Worm (Caenorhabditis elegans) whole organism, young adult: Measurements from ENCODE around the gene C06B3.7.

Experiments used
- D2030.7 ChIP-seq: fragments of 200-800 bp; sonication (Bioruptor generic); IDR thresholded peaks from 2 replicates; pipeline ENCODE4 v1.3.6; 2022; ENCODE audit warnings: missing genetic modification reagents, missing genetic modification characterization, missing compliant biosample characterization
- F22D6.2 ChIP-seq: sonication (generic microtip); optimal IDR thresholded peaks from 2 replicates; lab custom pipeline; 2016; ENCODE audit warnings: mild to moderate bottlenecking, missing genetic modification characterization, missing compliant biosample characterization
- F37B4.10 ChIP-seq: fragments of 200-800 bp; sonication (Bioruptor generic); IDR thresholded peaks from 2 replicates; pipeline ENCODE4 v1.3.6; 2022; ENCODE audit warnings: missing genetic modification characterization, missing compliant biosample characterization
- F39B2.1 ChIP-seq: fragments of 200-800 bp; sonication (Bioruptor generic); IDR thresholded peaks from 2 replicates; pipeline ENCODE4 v1.3.6; 2022; ENCODE audit warnings: missing genetic modification reagents, missing genetic modification characterization, missing compliant biosample characterization
- F49E8.2 ChIP-seq: sonication (generic microtip); optimal IDR thresholded peaks from 3 replicates; lab custom pipeline; 2017; ENCODE audit warnings: missing genetic modification characterization, mild to moderate bottlenecking, missing compliant biosample characterization, antibody characterized with exemption, moderate library complexity; ENCODE audit not compliant: insufficient read depth
- F52B5.7 ChIP-seq: sonication (generic microtip); optimal IDR thresholded peaks from 2 replicates; lab custom pipeline; 2016; ENCODE audit warnings: mild to moderate bottlenecking, missing genetic modification characterization, missing compliant biosample characterization
- F55B11.4 ChIP-seq: sonication (generic microtip); optimal IDR thresholded peaks from 2 replicates; lab custom pipeline; 2016; ENCODE audit warnings: missing compliant biosample characterization, missing genetic modification characterization, borderline replicate concordance; ENCODE audit not compliant: insufficient read depth
- F57A8.1 ChIP-seq: fragments of 200-800 bp; sonication (Bioruptor generic); optimal IDR thresholded peaks from 2 replicates; lab custom pipeline; 2018; ENCODE audit warnings: mild to moderate bottlenecking, missing genetic modification characterization, moderate library complexity, missing compliant biosample characterization
- T26A5.8 ChIP-seq: sonication (generic microtip); optimal IDR thresholded peaks from 2 replicates; lab custom pipeline; 2016; ENCODE audit warnings: missing genetic modification characterization, missing compliant biosample characterization
- Y56A3A.18 ChIP-seq: fragments of 200-800 bp; sonication (Bioruptor generic); IDR thresholded peaks from 2 replicates; pipeline ENCODE4 v1.3.6; 2022; ENCODE audit warnings: missing genetic modification reagents, missing genetic modification characterization, missing compliant biosample characterization
- Y79H2A.3 ChIP-seq: fragments of 200-800 bp; sonication (Bioruptor generic); conservative IDR thresholded peaks from 2 replicates; pipeline ENCODE4 v1.3.6; 2022; ENCODE audit warnings: missing genetic modification reagents, missing genetic modification characterization, missing compliant biosample characterization
- ama-1 ChIP-seq, 3 experiments: fragments of 150-350 bp in 1 of 3; sonication (generic microtip) in 2 of 3; optimal IDR thresholded peaks; 2 replicates each; lab custom pipeline; 2014 to 2018; ENCODE audit warnings: missing biosample characterization in 2 of 3, missing genetic modification characterization in 2 of 3, missing genetic modification reagents in 2 of 3
- aptf-3 ChIP-seq: fragments of 200-800 bp; sonication (Bioruptor generic); IDR thresholded peaks from 2 replicates; pipeline ENCODE4 v1.3.6; 2022; ENCODE audit warnings: missing genetic modification characterization, missing compliant biosample characterization
- atf-7 ChIP-seq: sonication (generic microtip); optimal IDR thresholded peaks from 2 replicates; lab custom pipeline; 2017; ENCODE audit warnings: mild to moderate bottlenecking, missing genetic modification characterization, missing compliant biosample characterization
- cebp-1 ChIP-seq, 2 experiments: fragments of 200-800 bp in 1 of 2; sonication (Bioruptor generic) in 1 of 2; sonication (generic microtip) in 1 of 2; IDR thresholded peaks in 1 of 2; optimal IDR thresholded peaks in 1 of 2; 2 replicates each; pipeline versions ENCODE4 v1.3.6 to Lab custom; 2017 to 2022; ENCODE audit warnings: missing compliant biosample characterization in 2 of 2, missing genetic modification characterization in 2 of 2, mild to moderate bottlenecking in 1 of 2, missing genetic modification reagents in 1 of 2, moderate library complexity in 1 of 2
- die-1 ChIP-seq: sonication (generic microtip); optimal IDR thresholded peaks from 2 replicates; lab custom pipeline; 2016; ENCODE audit warnings: missing genotype, mild to moderate bottlenecking, missing genetic modification characterization, missing compliant biosample characterization
- dpl-1 ChIP-seq: fragments of 150-350 bp; optimal IDR thresholded peaks from 2 replicates; lab custom pipeline; 2014; ENCODE audit warnings: missing biosample characterization, missing genetic modification reagents, missing genetic modification characterization
- efl-1 ChIP-seq: fragments of 150-350 bp; optimal IDR thresholded peaks from 2 replicates; lab custom pipeline; 2014; ENCODE audit warnings: missing biosample characterization, missing genetic modification reagents, missing genetic modification characterization
- egl-18 ChIP-seq: fragments of 200-800 bp; sonication (Bioruptor generic); IDR thresholded peaks from 2 replicates; pipeline ENCODE4 v1.3.6; 2022; ENCODE audit warnings: missing genetic modification reagents, missing genetic modification characterization, missing compliant biosample characterization
- him-1 ChIP-seq: sonication (generic microtip); optimal IDR thresholded peaks from 2 replicates; lab custom pipeline; 2016; ENCODE audit warnings: missing genotype, missing genetic modification reagents, missing genetic modification characterization, missing compliant biosample characterization
- hlh-12 ChIP-seq: sonication (generic microtip); optimal IDR thresholded peaks from 2 replicates; lab custom pipeline; 2016; ENCODE audit warnings: missing genetic modification characterization, missing compliant biosample characterization
- hlh-26 ChIP-seq: fragments of 200-800 bp; sonication (Bioruptor generic); conservative IDR thresholded peaks from 2 replicates; pipeline ENCODE4 v1.3.6; 2022; ENCODE audit warnings: missing genetic modification reagents, missing genetic modification characterization, missing compliant biosample characterization
- let-526 ChIP-seq: fragments of 200-800 bp; sonication (Bioruptor generic); IDR thresholded peaks from 2 replicates; pipeline ENCODE4 v1.3.6; 2022; ENCODE audit warnings: missing genetic modification reagents, missing genetic modification characterization, missing compliant biosample characterization
- lin-26 ChIP-seq: fragments of 200-800 bp; sonication (Bioruptor generic); IDR thresholded peaks from 2 replicates; pipeline ENCODE4 v1.3.6; 2022; ENCODE audit warnings: missing genetic modification reagents, missing genetic modification characterization, missing compliant biosample characterization
- lin-54 ChIP-seq: fragments of 200-800 bp; sonication (Bioruptor generic); optimal IDR thresholded peaks from 2 replicates; lab custom pipeline; 2018; ENCODE audit warnings: mild to moderate bottlenecking, missing genetic modification characterization, missing compliant biosample characterization
- lsl-1 ChIP-seq: fragments of 200-800 bp; sonication (Bioruptor generic); optimal IDR thresholded peaks from 2 replicates; lab custom pipeline; 2018; ENCODE audit warnings: mild to moderate bottlenecking, missing genetic modification characterization, moderate library complexity, missing compliant biosample characterization
- lsy-27 ChIP-seq: sonication (generic microtip); optimal IDR thresholded peaks from 2 replicates; lab custom pipeline; 2017; ENCODE audit warnings: missing genetic modification characterization, mild to moderate bottlenecking, missing compliant biosample characterization, antibody characterized with exemption, missing genotype, borderline replicate concordance; ENCODE audit not compliant: insufficient read depth
- madf-3 ChIP-seq: fragments of 200-800 bp; sonication (Bioruptor generic); IDR thresholded peaks from 2 replicates; pipeline ENCODE4 v1.3.6; 2022; ENCODE audit warnings: missing genetic modification reagents, missing genetic modification characterization, missing compliant biosample characterization
- madf-6 ChIP-seq: fragments of 200-800 bp; sonication (Bioruptor generic); IDR thresholded peaks from 2 replicates; pipeline ENCODE4 v1.3.6; 2022; ENCODE audit warnings: missing genetic modification reagents, missing genetic modification characterization, missing compliant biosample characterization
- madf-8 ChIP-seq: fragments of 200-800 bp; sonication (Bioruptor generic); conservative IDR thresholded peaks from 2 replicates; pipeline ENCODE4 v1.3.6; 2022; ENCODE audit warnings: missing genetic modification reagents, missing genetic modification characterization, missing compliant biosample characterization
- mel-28 ChIP-seq: sonication (generic microtip); optimal IDR thresholded peaks from 2 replicates; lab custom pipeline; 2016; ENCODE audit warnings: borderline replicate concordance, mild to moderate bottlenecking, missing genetic modification characterization, missing compliant biosample characterization
- nfya-2 ChIP-seq: fragments of 200-800 bp; sonication (Bioruptor generic); IDR thresholded peaks from 2 replicates; pipeline ENCODE4 v1.3.6; 2022; ENCODE audit warnings: missing genetic modification reagents, missing genetic modification characterization, missing compliant biosample characterization
- nhr-120 ChIP-seq: fragments of 200-800 bp; sonication (Bioruptor generic); IDR thresholded peaks from 2 replicates; pipeline ENCODE4 v1.3.6; 2022; ENCODE audit warnings: missing genetic modification characterization, missing compliant biosample characterization
- nhr-179 ChIP-seq: sonication (generic microtip); optimal IDR thresholded peaks from 2 replicates; lab custom pipeline; 2016; ENCODE audit warnings: mild to moderate bottlenecking, missing genetic modification characterization, missing compliant biosample characterization
- nhr-80 ChIP-seq: sonication (generic microtip); optimal IDR thresholded peaks from 2 replicates; lab custom pipeline; 2016; ENCODE audit warnings: missing genetic modification characterization, missing compliant biosample characterization
- sdz-38 ChIP-seq: sonication (generic microtip); optimal IDR thresholded peaks from 2 replicates; lab custom pipeline; 2016; ENCODE audit warnings: missing genotype, missing genetic modification characterization, missing compliant biosample characterization
- snpc-1.1 ChIP-seq: sonication (generic microtip); optimal IDR thresholded peaks from 2 replicates; lab custom pipeline; 2017; ENCODE audit warnings: missing genetic modification characterization, mild to moderate bottlenecking, missing compliant biosample characterization, antibody characterized with exemption, moderate library complexity, missing genotype, missing genetic modification reagents; ENCODE audit not compliant: insufficient read depth
- snpc-1.3 ChIP-seq: sonication (generic microtip); optimal IDR thresholded peaks from 2 replicates; lab custom pipeline; 2017; ENCODE audit warnings: missing genetic modification characterization, mild to moderate bottlenecking, missing compliant biosample characterization, antibody characterized with exemption, moderate library complexity, missing genotype, missing genetic modification reagents; ENCODE audit not compliant: insufficient read depth
- somi-1 ChIP-seq: fragments of 200-800 bp; sonication (Bioruptor generic); optimal IDR thresholded peaks from 2 replicates; lab custom pipeline; 2018; ENCODE audit warnings: mild to moderate bottlenecking, missing genetic modification characterization, missing compliant biosample characterization
- tbp1 ChIP-seq: fragments of 200-800 bp; sonication (Bioruptor generic); optimal IDR thresholded peaks from 2 replicates; lab custom pipeline; 2018; ENCODE audit warnings: mild to moderate bottlenecking, missing genetic modification characterization, missing compliant biosample characterization
- unc-130 ChIP-seq: sonication (generic microtip); optimal IDR thresholded peaks from 2 replicates; lab custom pipeline; 2016; ENCODE audit warnings: missing genetic modification reagents, missing genetic modification characterization, missing compliant biosample characterization
- xnd-1 ChIP-seq: sonication (generic microtip); optimal IDR thresholded peaks from 2 replicates; lab custom pipeline; 2016; ENCODE audit warnings: missing genotype, missing genetic modification reagents, missing genetic modification characterization, missing compliant biosample characterization
- zim-3 ChIP-seq: sonication (generic microtip); optimal IDR thresholded peaks from 2 replicates; lab custom pipeline; 2017; ENCODE audit warnings: mild to moderate bottlenecking, missing genetic modification characterization, moderate library complexity, missing compliant biosample characterization
- ztf-18 ChIP-seq: sonication (generic microtip); optimal IDR thresholded peaks from 2 replicates; lab custom pipeline; 2016; ENCODE audit warnings: missing genotype, mild to moderate bottlenecking, missing genetic modification characterization, missing compliant biosample characterization
- ztf-6 ChIP-seq: fragments of 200-800 bp; sonication (Bioruptor generic); IDR thresholded peaks from 2 replicates; pipeline ENCODE4 v1.3.6; 2022; ENCODE audit warnings: missing genetic modification reagents, missing genetic modification characterization, missing compliant biosample characterization

C06B3.7 gene

ce11 chrV:13907557-13908104 lies 1.9 kb upstream of the C06B3.7 start (continued):
- TF ChIP-seq lin-54 (GFP tag; lab: Kevin White, UChicago) (peak; percentile 63), F49E8.2 (no peak), mel-28 (tag; lab: Kevin White, UChicago) (peak; percentile 88), lsy-27 (tag; lab: Kevin White, UChicago) (no peak), Y56A3A.18 (GFP tag; lab: Robert Waterston, UW) (peak; percentile 94), F22D6.2 (tag; lab: Kevin White, UChicago) (peak; percentile 56), lin-26 (peak; percentile 91), somi-1 (GFP tag; lab: Kevin White, UChicago) (peak; percentile 88), hlh-26 (GFP tag; lab: Robert Waterston, UW) (no peak), sdz-38 (tag; lab: Kevin White, UChicago) (no peak), madf-8 (no peak), dpl-1 (no peak), nhr-120 (GFP tag; lab: Robert Waterston, UW) (no peak), snpc-1.3 (tag; lab: Kevin White, UChicago) (no peak), F55B11.4 (no peak), madf-6 (GFP tag; lab: Robert Waterston, UW) (no peak; the same call in 1 of the 2 replicates), Y79H2A.3 (GFP tag; lab: Robert Waterston, UW) (peak; percentile 64; the same call in 1 of the 2 replicates), nhr-80 (tag; lab: Kevin White, UChicago) (peak; percentile 47), F57A8.1 (GFP tag; lab: Kevin White, UChicago) (no peak), ama-1 (optimal IDR thresholded peaks at IDR 0.05; lab: Kevin White, UChicago) (peak; percentile 91), ama-1 (GFP tag; optimal IDR thresholded peaks at IDR 0.05; lab: Kevin White, UChicago) (no peak), nfya-2 (no peak), atf-7 (peak; percentile 90), F39B2.1 (no peak), die-1 (tag; lab: Kevin White, UChicago) (peak; percentile 35), D2030.7 (GFP tag; lab: Robert Waterston, UW) (no peak; the same call in 1 of the 2 replicates), ztf-6 (no peak), snpc-1.1 (tag; lab: Kevin White, UChicago) (no peak), zim-3 (tag; lab: Kevin White, UChicago) (peak; percentile 16), egl-18 (GFP tag; lab: Robert Waterston, UW) (no peak), T26A5.8 (tag; lab: Kevin White, UChicago) (no peak), nhr-179 (tag; lab: Kevin White, UChicago) (no peak), ztf-18 (no peak), aptf-3 (peak; percentile 88; the same call in 1 of the 2 replicates), tbp1 (peak; percentile 71), F52B5.7 (tag; lab: Kevin White, UChicago) (peak; percentile 92), lsl-1 (no peak), him-1 (tag; lab: Kevin White, UChicago) (no peak), cebp-1 (GFP tag; IDR thresholded peaks at IDR 0.05; lab: Robert Waterston, UW) (peak; percentile 77), cebp-1 (tag; optimal IDR thresholded peaks at IDR 0.05; lab: Kevin White, UChicago) (peak; percentile 94), F37B4.10 (peak; percentile 93; the same call in 1 of the 2 replicates), madf-3 (GFP tag; lab: Robert Waterston, UW) (peak; percentile 69), let-526 (GFP tag; lab: Robert Waterston, UW) (peak; percentile 84), efl-1 (GFP tag; lab: Kevin White, UChicago) (no peak), hlh-12 (tag; lab: Kevin White, UChicago) (no peak), unc-130 (GFP tag; lab: Kevin White, UChicago) (no peak), xnd-1 (tag; lab: Kevin White, UChicago) (no peak)
